Fruit fly (Drosophila melanogaster): Measurements from ENCODE around the gene Kah.

The Kah gene

DNA sequence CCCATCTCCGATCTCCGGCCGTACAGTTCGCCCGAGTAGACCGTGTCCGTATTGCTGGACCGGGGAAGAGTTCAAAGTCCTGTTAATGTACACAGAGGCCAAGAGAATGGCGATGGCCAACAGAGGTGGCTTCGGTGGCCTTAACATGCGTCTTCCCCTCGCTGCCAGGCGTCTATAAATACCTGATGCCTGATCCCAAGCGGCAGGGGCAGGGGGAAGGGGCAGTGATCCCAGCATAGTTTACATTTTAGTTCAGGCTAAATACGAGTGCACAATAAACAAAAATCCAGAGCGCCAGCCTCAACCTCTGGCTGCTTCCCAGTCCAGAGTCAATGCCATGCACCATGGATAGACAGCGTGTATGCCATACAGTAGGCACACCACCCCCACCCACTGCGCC lies 1.2 kb downstream of the Kah start:
- TF ChIP-seq usp (GFP tag; optimal IDR thresholded peaks at IDR 0.05) (no peak), Jra (GFP tag; optimal IDR thresholded peaks at IDR 0.05) (no peak), Abd-B (GFP tag; optimal IDR thresholded peaks at IDR 0.05) (no peak)

DNA sequence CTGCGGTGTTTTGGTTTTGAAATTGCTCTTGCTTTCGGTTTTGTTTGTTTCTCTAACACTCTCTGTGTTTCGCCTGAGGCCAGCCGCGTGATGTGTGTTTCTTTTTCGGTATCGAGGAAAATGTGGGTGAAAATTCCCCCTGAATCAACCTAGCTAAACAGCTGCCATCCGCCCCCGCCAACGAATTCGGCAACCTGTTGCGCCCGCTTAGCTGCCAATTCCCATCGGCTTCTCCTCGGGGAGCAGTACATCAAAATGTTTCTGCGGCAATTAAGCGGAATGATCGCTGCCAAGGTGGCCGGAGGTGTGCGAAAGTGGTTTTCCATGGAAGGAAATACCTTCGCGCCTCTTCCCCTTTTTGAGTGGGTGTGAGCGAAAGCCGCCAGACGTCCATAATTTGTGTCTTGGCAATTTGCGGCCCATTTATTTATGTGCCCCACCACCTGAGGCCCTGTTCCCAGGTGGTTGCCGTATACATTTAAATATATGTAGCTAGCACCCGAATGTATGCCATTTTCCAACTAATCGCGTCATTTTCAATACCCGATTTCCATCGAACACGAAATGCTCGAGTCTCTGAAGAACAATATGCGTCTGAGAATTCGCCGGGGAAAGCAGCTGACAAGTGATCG lies 2.4 kb downstream of the Kah start:
- TF ChIP-seq OdsH (GFP tag; optimal IDR thresholded peaks at IDR 0.05), result no peak
- TF ChIP-seq usp (GFP tag; optimal IDR thresholded peaks at IDR 0.05), result no peak
- TF ChIP-seq tai (GFP tag; optimal IDR thresholded peaks at IDR 0.05), result no peak
- no peak for TF ChIP-seq jim (GFP tag; optimal IDR thresholded peaks at IDR 0.05)
- no peak for TF ChIP-seq CrebA (GFP tag; optimal IDR thresholded peaks at IDR 0.05; ENCODE audit: borderline replicate concordance)
- TF ChIP-seq brk (GFP tag; optimal IDR thresholded peaks at IDR 0.05), result no peak
- no peak for TF ChIP-seq h (GFP tag; optimal IDR thresholded peaks at IDR 0.05)
- no peak for TF ChIP-seq Myc (optimal IDR thresholded peaks at IDR 0.05)
- TF ChIP-seq fru (GFP tag; optimal IDR thresholded peaks at IDR 0.05), result no peak
- no peak for TF ChIP-seq woc (GFP tag; optimal IDR thresholded peaks at IDR 0.05)
- TF ChIP-seq Vsx2 (GFP tag; optimal IDR thresholded peaks at IDR 0.05; ENCODE audit: partially characterized antibody), result no peak
- TF ChIP-seq sage (GFP tag; optimal IDR thresholded peaks at IDR 0.05), result no peak
- no peak for TF ChIP-seq Hr83 (GFP tag; optimal IDR thresholded peaks at IDR 0.05; ENCODE audit: poor library complexity, severe bottlenecking)
- TF ChIP-seq ey (GFP tag; optimal IDR thresholded peaks at IDR 0.05), result no peak
- no peak for TF ChIP-seq Jra (GFP tag; optimal IDR thresholded peaks at IDR 0.05)
- TF ChIP-seq Hnf4 (GFP tag; optimal IDR thresholded peaks at IDR 0.05), result no peak
- TF ChIP-seq foxo (GFP tag; optimal IDR thresholded peaks at IDR 0.05), result no peak
- no peak for TF ChIP-seq GATAd (GFP tag; optimal IDR thresholded peaks at IDR 0.05)
- TF ChIP-seq lola (GFP tag; optimal IDR thresholded peaks at IDR 0.05), result no peak

DNA sequence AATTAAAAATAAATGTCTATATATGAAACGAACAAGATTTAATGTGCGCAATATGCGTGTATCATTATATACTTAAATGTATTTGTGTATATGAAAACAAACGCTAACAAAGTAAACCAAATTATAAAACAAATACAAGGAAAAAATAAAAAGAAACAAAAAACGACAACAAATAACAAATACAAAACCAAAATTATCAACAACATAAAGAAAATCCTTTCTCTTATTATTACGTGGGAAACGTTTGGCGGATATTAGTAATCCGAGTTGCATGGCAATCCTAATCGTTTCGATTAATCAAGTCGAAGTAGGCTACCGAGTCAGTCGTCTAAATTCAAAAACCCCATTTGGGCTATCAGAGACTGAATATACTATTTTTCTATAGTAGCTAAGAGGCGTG lies 8.0 kb downstream of the Kah start, which contains the start of gene Ppm1:
Ppm1 (plus strand) TSS at position 301 of the 400 bp plus-strand sequence.
- TF ChIP-seq fru (GFP tag; optimal IDR thresholded peaks at IDR 0.05) (no peak), Hnf4 (GFP tag; optimal IDR thresholded peaks at IDR 0.05) (no peak), lola (GFP tag; optimal IDR thresholded peaks at IDR 0.05) (no peak), dl (GFP tag; optimal IDR thresholded peaks at IDR 0.05; ENCODE audit: insufficient read depth in 1 of 2, partially characterized antibody in 2 of 2) (no peak), OdsH (GFP tag; optimal IDR thresholded peaks at IDR 0.05) (no peak), Dif (GFP tag; optimal IDR thresholded peaks at IDR 0.05; ENCODE audit: partially characterized antibody) (no peak), br (GFP tag; optimal IDR thresholded peaks at IDR 0.05) (no peak), Hr83 (GFP tag; optimal IDR thresholded peaks at IDR 0.05; ENCODE audit: poor library complexity, severe bottlenecking) (no peak), Vsx2 (GFP tag; optimal IDR thresholded peaks at IDR 0.05; ENCODE audit: partially characterized antibody) (no peak), h (GFP tag; optimal IDR thresholded peaks at IDR 0.05) (no peak), HLH106 (tag; optimal IDR thresholded peaks at IDR 0.05) (no peak), jim (GFP tag; optimal IDR thresholded peaks at IDR 0.05) (no peak), brk (GFP tag; optimal IDR thresholded peaks at IDR 0.05) (no peak), Dfd (GFP tag; optimal IDR thresholded peaks at IDR 0.05) (no peak), sv (GFP tag; optimal IDR thresholded peaks at IDR 0.05) (no peak), Rel (GFP tag; optimal IDR thresholded peaks at IDR 0.05) (no peak), Rel (tag; optimal IDR thresholded peaks at IDR 0.05) (no peak), psq (GFP tag; optimal IDR thresholded peaks at IDR 0.05) (no peak)

DNA sequence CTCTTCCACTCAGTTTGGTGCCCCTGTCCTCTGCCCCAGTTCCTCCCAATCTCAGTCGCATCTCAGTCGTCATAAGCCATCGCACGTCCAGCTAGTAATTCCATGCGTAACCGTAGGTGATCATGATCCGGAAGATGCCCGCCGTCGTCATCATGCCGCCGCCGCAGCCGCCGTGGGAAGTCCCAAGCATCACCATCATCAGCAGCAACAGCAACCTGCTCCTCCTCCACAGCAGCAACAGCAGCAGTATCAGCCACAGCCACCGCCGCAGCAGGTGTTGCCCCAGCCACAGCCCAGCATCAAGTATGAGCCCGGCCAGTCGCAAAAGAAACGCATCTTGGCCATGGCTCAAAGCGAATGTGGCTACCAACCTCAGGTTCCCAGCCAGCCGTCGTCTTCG lies 16.1 kb downstream of the Kah start:
- peak; percentile 56 for TF ChIP-seq Dfd (GFP tag; optimal IDR thresholded peaks at IDR 0.05)
- TF ChIP-seq CrebA (GFP tag; optimal IDR thresholded peaks at IDR 0.05; ENCODE audit: borderline replicate concordance), result no peak

DNA sequence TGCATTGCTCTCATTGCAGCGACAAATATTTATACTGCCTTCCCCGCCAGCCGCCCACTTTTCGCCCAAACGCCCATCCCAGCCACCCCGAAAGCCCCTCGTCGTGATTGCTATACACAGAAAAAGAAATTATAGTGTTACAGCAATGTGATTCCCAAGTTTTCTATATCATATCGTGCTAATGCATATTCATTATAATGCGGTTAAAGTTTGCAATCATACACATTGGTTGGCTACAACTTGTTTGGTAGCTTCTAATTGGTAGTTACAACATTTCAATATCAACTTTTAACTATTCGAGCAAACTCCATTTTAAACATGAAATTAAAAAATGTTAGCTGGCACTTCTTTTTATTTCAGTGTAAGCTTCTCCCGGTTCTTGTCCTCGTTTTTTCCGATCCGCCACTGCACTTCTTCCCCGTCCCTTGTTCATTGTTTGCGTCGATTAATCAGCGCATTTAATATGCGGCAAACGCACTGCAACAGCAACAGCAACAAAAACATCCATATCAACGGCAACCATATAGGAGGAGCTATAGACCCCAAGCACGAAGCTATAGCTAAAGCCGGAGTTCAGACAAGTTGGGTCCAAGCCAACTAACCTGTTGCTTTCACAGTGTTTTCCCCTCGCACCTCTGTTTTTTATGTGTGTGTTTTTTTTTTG lies 23.0 kb downstream of the Kah start:
- peak; percentile 73 for TF ChIP-seq br (GFP tag; optimal IDR thresholded peaks at IDR 0.05)
- peak; percentile 51 for TF ChIP-seq CG9705 (GFP tag; optimal IDR thresholded peaks at IDR 0.05)
- TF ChIP-seq ey (GFP tag; optimal IDR thresholded peaks at IDR 0.05), result peak; percentile 80
- TF ChIP-seq dmrt93B (GFP tag; optimal IDR thresholded peaks at IDR 0.05), result peak; percentile 74
- peak; percentile 69 for TF ChIP-seq rgr (GFP tag; optimal IDR thresholded peaks at IDR 0.05)
- TF ChIP-seq woc (GFP tag; optimal IDR thresholded peaks at IDR 0.05), result peak; percentile 68
- TF ChIP-seq Mio (GFP tag; optimal IDR thresholded peaks at IDR 0.05), result no peak
- peak in 1 of 2 experiments; percentile 77 for TF ChIP-seq foxo (GFP tag; optimal IDR thresholded peaks at IDR 0.05)
- TF ChIP-seq CG32264 (GFP tag; optimal IDR thresholded peaks at IDR 0.05), result peak; percentile 27
- no peak for TF ChIP-seq Dfd (GFP tag; optimal IDR thresholded peaks at IDR 0.05)
- TF ChIP-seq Rel (GFP tag; optimal IDR thresholded peaks at IDR 0.05), result no peak
- peak; percentile 16 for TF ChIP-seq Rel (tag; optimal IDR thresholded peaks at IDR 0.05)
- TF ChIP-seq fru (GFP tag; optimal IDR thresholded peaks at IDR 0.05), result peak; percentile 81
- no peak for TF ChIP-seq pan (optimal IDR thresholded peaks at IDR 0.05)
- TF ChIP-seq Hr78 (GFP tag; optimal IDR thresholded peaks at IDR 0.05), result no peak
- no peak for TF ChIP-seq jim (GFP tag; optimal IDR thresholded peaks at IDR 0.05)
- TF ChIP-seq Sp1 (GFP tag; optimal IDR thresholded peaks at IDR 0.05), result peak; percentile 82
- TF ChIP-seq h (GFP tag; optimal IDR thresholded peaks at IDR 0.05), result peak; percentile 78
- no peak for TF ChIP-seq lola (GFP tag; optimal IDR thresholded peaks at IDR 0.05)
- TF ChIP-seq GATAd (GFP tag; optimal IDR thresholded peaks at IDR 0.05), result no peak
- peak; percentile 85 for TF ChIP-seq HLH106 (tag; optimal IDR thresholded peaks at IDR 0.05)
- TF ChIP-seq psq (GFP tag; optimal IDR thresholded peaks at IDR 0.05), result peak; percentile 65
- no peak for TF ChIP-seq Dif (GFP tag; optimal IDR thresholded peaks at IDR 0.05; ENCODE audit: partially characterized antibody)
- no peak for TF ChIP-seq Hnf4 (GFP tag; optimal IDR thresholded peaks at IDR 0.05)
- TF ChIP-seq N (GFP tag; optimal IDR thresholded peaks at IDR 0.05), result no peak
- peak; percentile 70 for TF ChIP-seq OdsH (GFP tag; optimal IDR thresholded peaks at IDR 0.05)
